Fruit fly (Drosophila melanogaster) whole organism, embryonic: ENCODE data around the gene CG13385.

Source experiments
- ATbp ChIP-seq: fragments of 200-800 bp; sonication (Bioruptor generic); optimal IDR thresholded peaks from 2 replicates; lab custom pipeline; 2017; ENCODE audit warnings: missing biosample characterization, mild to moderate bottlenecking, missing genetic modification characterization, missing genetic modification reagents
- Ada2b ChIP-seq: fragments of 200-800 bp; sonication (Bioruptor generic); IDR thresholded peaks from 2 replicates; pipeline ENCODE4 v1.3.6; 2022; ENCODE audit warnings: missing biosample characterization, missing genetic modification characterization
- BtbVII ChIP-seq: fragments of 200-800 bp; sonication (Bioruptor generic); optimal IDR thresholded peaks from 3 replicates; lab custom pipeline; 2017; ENCODE audit warnings: missing biosample characterization, mild to moderate bottlenecking, missing genetic modification characterization
- CG10321 ChIP-seq: fragments of 200-800 bp; sonication (Bioruptor generic); IDR thresholded peaks from 2 replicates; pipeline ENCODE4 v1.3.6; 2022; ENCODE audit warnings: missing biosample characterization, missing genetic modification characterization
- CG11504 ChIP-seq: fragments of 200-800 bp; sonication (Bioruptor generic); optimal IDR thresholded peaks from 3 replicates; lab custom pipeline; 2019; ENCODE audit warnings: missing biosample characterization, mild to moderate bottlenecking, missing genetic modification characterization, moderate library complexity
- CG11560 ChIP-seq: fragments of 200-800 bp; sonication (Bioruptor generic); IDR thresholded peaks from 3 replicates; pipeline ENCODE4 v1.3.6; 2022; ENCODE audit warnings: missing biosample characterization, missing genetic modification characterization
- CG14014 ChIP-seq: fragments of 200-800 bp; sonication (Bioruptor generic); IDR thresholded peaks from 2 replicates; pipeline ENCODE4 v1.3.6; 2022; ENCODE audit warnings: missing biosample characterization, missing genetic modification characterization
- CG15514 ChIP-seq: fragments of 200-800 bp; sonication (Bioruptor generic); optimal IDR thresholded peaks from 3 replicates; lab custom pipeline; 2017; ENCODE audit warnings: missing biosample characterization, missing genetic modification characterization, mild to moderate bottlenecking, moderate library complexity, missing genetic modification reagents
- CG1603 ChIP-seq: fragments of 200-800 bp; sonication (Bioruptor generic); optimal IDR thresholded peaks from 2 replicates; lab custom pipeline; 2019; ENCODE audit warnings: missing biosample characterization, mild to moderate bottlenecking, missing genetic modification characterization, moderate library complexity
- CG1647 ChIP-seq: fragments of 200-800 bp; sonication (Bioruptor generic); optimal IDR thresholded peaks from 3 replicates; lab custom pipeline; 2016; ENCODE audit warnings: missing biosample characterization, missing genetic modification characterization
- CG16815 ChIP-seq: fragments of 200-800 bp; sonication (Bioruptor generic); optimal IDR thresholded peaks from 3 replicates; lab custom pipeline; 2017; ENCODE audit warnings: missing biosample characterization, mild to moderate bottlenecking, missing genetic modification characterization
- CG17361 ChIP-seq: fragments of 200-800 bp; sonication (Bioruptor generic); IDR thresholded peaks from 3 replicates; pipeline ENCODE4 v1.3.6; 2022; ENCODE audit warnings: missing biosample characterization, missing genetic modification characterization
- CG17802 ChIP-seq: fragments of 200-800 bp; sonication (Bioruptor generic); optimal IDR thresholded peaks from 2 replicates; lab custom pipeline; 2018; ENCODE audit warnings: missing biosample characterization, mild to moderate bottlenecking, missing genetic modification characterization, moderate library complexity
- CG18476 ChIP-seq: fragments of 200-800 bp; sonication (Bioruptor generic); optimal IDR thresholded peaks from 2 replicates; lab custom pipeline; 2016; ENCODE audit warnings: missing biosample characterization, mild to moderate bottlenecking, missing genetic modification characterization
- CG2116 ChIP-seq: fragments of 200-800 bp; sonication (Bioruptor generic); optimal IDR thresholded peaks from 3 replicates; lab custom pipeline; 2018; ENCODE audit warnings: missing biosample characterization, mild to moderate bottlenecking, missing genetic modification characterization
- CG4820 ChIP-seq: fragments of 200-800 bp; sonication (Bioruptor generic); optimal IDR thresholded peaks from 3 replicates; lab custom pipeline; 2016; ENCODE audit warnings: missing biosample characterization, missing genetic modification characterization
- CG6765 ChIP-seq: fragments of 200-800 bp; sonication (Bioruptor generic); optimal IDR thresholded peaks from 3 replicates; lab custom pipeline; 2017; ENCODE audit warnings: missing biosample characterization, mild to moderate bottlenecking, missing genetic modification characterization
- CG7357 ChIP-seq: fragments of 200-800 bp; sonication (Bioruptor generic); IDR thresholded peaks from 3 replicates; pipeline ENCODE4 v1.3.6; 2022; ENCODE audit warnings: missing biosample characterization, missing genetic modification characterization
- CG9932 ChIP-seq: fragments of 200-800 bp; sonication (Bioruptor generic); IDR thresholded peaks from 2 replicates; pipeline ENCODE4 v1.3.6; 2022; ENCODE audit warnings: missing biosample characterization, missing genetic modification characterization
- Dbx ChIP-seq: fragments of 200-800 bp; sonication (Bioruptor generic); IDR thresholded peaks from 3 replicates; pipeline ENCODE4 v1.3.6; 2022; ENCODE audit warnings: missing biosample characterization, missing genetic modification characterization
- Fer3 ChIP-seq: fragments of 200-800 bp; sonication (Bioruptor generic); optimal IDR thresholded peaks from 2 replicates; lab custom pipeline; 2018; ENCODE audit warnings: missing biosample characterization, mild to moderate bottlenecking, missing genetic modification characterization, moderate library complexity
- Max ChIP-seq: fragments of 200-800 bp; sonication (Bioruptor generic); optimal IDR thresholded peaks from 2 replicates; lab custom pipeline; 2016; ENCODE audit warnings: missing biosample characterization, mild to moderate bottlenecking, missing genetic modification characterization
- NK7.1 ChIP-seq: fragments of 200-800 bp; sonication (Bioruptor generic); optimal IDR thresholded peaks from 3 replicates; lab custom pipeline; 2016; ENCODE audit warnings: missing biosample characterization, missing genetic modification characterization
- Nf-YC ChIP-seq: fragments of 200-800 bp; optimal IDR thresholded peaks from 3 replicates; lab custom pipeline; 2019; ENCODE audit warnings: missing biosample characterization, mild to moderate bottlenecking, missing genetic modification characterization, moderate library complexity
- Ptx1 ChIP-seq: fragments of 200-800 bp; sonication (Bioruptor generic); IDR thresholded peaks from 2 replicates; pipeline ENCODE4 v1.3.6; 2022; ENCODE audit warnings: missing biosample characterization, missing genetic modification characterization
- Rfx ChIP-seq: fragments of 200-800 bp; sonication (Bioruptor generic); IDR thresholded peaks from 2 replicates; pipeline ENCODE4 v1.3.6; 2022; ENCODE audit warnings: missing biosample characterization, missing genetic modification characterization
- Scr ChIP-seq: fragments of 200-800 bp; sonication (Bioruptor generic); IDR thresholded peaks from 2 replicates; pipeline ENCODE4 v1.3.6; 2022; ENCODE audit warnings: missing biosample characterization, missing genetic modification characterization; ENCODE audit not compliant: partially characterized antibody
- TFAM ChIP-seq: fragments of 200-800 bp; sonication (Bioruptor generic); optimal IDR thresholded peaks from 2 replicates; lab custom pipeline; 2017; ENCODE audit warnings: missing biosample characterization, missing genetic modification characterization, inconsistent platforms
- Taf1 ChIP-seq: fragments of 200-800 bp; sonication (Bioruptor generic); IDR thresholded peaks from 2 replicates; pipeline ENCODE4 v1.3.6; 2022; ENCODE audit warnings: missing biosample characterization, missing genetic modification characterization
- Vsx1 ChIP-seq: fragments of 200-800 bp; sonication (Bioruptor generic); optimal IDR thresholded peaks from 2 replicates; lab custom pipeline; 2017; ENCODE audit warnings: missing biosample characterization, mild to moderate bottlenecking, missing genetic modification characterization, missing genetic modification reagents
- dmrt99B ChIP-seq: fragments of 200-800 bp; sonication (Bioruptor generic); optimal IDR thresholded peaks from 2 replicates; lab custom pipeline; 2018; ENCODE audit warnings: missing biosample characterization, mild to moderate bottlenecking, missing genetic modification characterization, moderate library complexity
- en ChIP-seq: fragments of 200-800 bp; sonication (Bioruptor generic); optimal IDR thresholded peaks from 2 replicates; lab custom pipeline; 2016; ENCODE audit warnings: missing biosample characterization, missing genetic modification characterization
- fd96Cb ChIP-seq: fragments of 200-800 bp; sonication (Bioruptor generic); optimal IDR thresholded peaks from 2 replicates; lab custom pipeline; 2018; ENCODE audit warnings: missing biosample characterization, mild to moderate bottlenecking, missing genetic modification characterization, moderate library complexity
- fru ChIP-seq: fragments of >200 bp; optimal IDR thresholded peaks from 2 replicates; lab custom pipeline; 2017
- grn ChIP-seq: fragments of 200-800 bp; sonication (Bioruptor generic); optimal IDR thresholded peaks from 3 replicates; lab custom pipeline; 2017; ENCODE audit warnings: missing biosample characterization, missing genetic modification characterization
- hkb ChIP-seq, 2 experiments: fragments of 200-800 bp in 1 of 2; fragments of >200 bp in 1 of 2; sonication (Bioruptor generic) in 1 of 2; IDR thresholded peaks in 1 of 2; optimal IDR thresholded peaks in 1 of 2; 2 replicates each; pipeline versions ENCODE4 v1.3.6 to Lab custom; 2017 to 2022; ENCODE audit warnings: missing biosample characterization in 1 of 2, missing genetic modification characterization in 1 of 2
- hth ChIP-seq: fragments of >200 bp; optimal IDR thresholded peaks from 2 replicates; lab custom pipeline; 2017; ENCODE audit warnings: inconsistent platforms
- jigr1 ChIP-seq: fragments of 200-800 bp; sonication (Bioruptor generic); IDR thresholded peaks from 3 replicates; pipeline ENCODE4 v1.3.6; 2022; ENCODE audit warnings: missing biosample characterization, missing genetic modification characterization
- klu ChIP-seq: fragments of 200-800 bp; sonication (Bioruptor generic); IDR thresholded peaks from 2 replicates; pipeline ENCODE4 v1.3.6; 2022; ENCODE audit warnings: missing biosample characterization, missing genetic modification characterization
- lab ChIP-seq: fragments of 200-800 bp; sonication (Bioruptor generic); optimal IDR thresholded peaks from 3 replicates; lab custom pipeline; 2017; ENCODE audit warnings: missing biosample characterization, missing genetic modification characterization, mild to moderate bottlenecking, moderate library complexity, missing genetic modification reagents
- lmd ChIP-seq: fragments of 200-800 bp; sonication (Bioruptor generic); IDR thresholded peaks from 2 replicates; pipeline ENCODE4 v1.3.6; 2022; ENCODE audit warnings: missing biosample characterization, missing genetic modification characterization
- mam ChIP-seq: fragments of 200-800 bp; sonication (Bioruptor generic); optimal IDR thresholded peaks from 3 replicates; lab custom pipeline; 2016; ENCODE audit warnings: missing biosample characterization, missing genetic modification characterization
- nau ChIP-seq: fragments of 200-800 bp; sonication (Bioruptor generic); optimal IDR thresholded peaks from 3 replicates; lab custom pipeline; 2017; ENCODE audit warnings: missing biosample characterization, mild to moderate bottlenecking, missing genetic modification characterization, missing genetic modification reagents
- pnt ChIP-seq: fragments of 200-800 bp; sonication (Bioruptor generic); optimal IDR thresholded peaks from 3 replicates; lab custom pipeline; 2016; ENCODE audit warnings: missing biosample characterization, missing genetic modification characterization
- pros ChIP-seq: fragments of 200-800 bp; sonication (Bioruptor generic); optimal IDR thresholded peaks from 3 replicates; lab custom pipeline; 2019; ENCODE audit warnings: missing biosample characterization, mild to moderate bottlenecking, missing genetic modification characterization, moderate library complexity
- ranshi ChIP-seq: fragments of 200-800 bp; sonication (Bioruptor generic); IDR thresholded peaks from 2 replicates; pipeline ENCODE4 v1.3.6; 2022; ENCODE audit warnings: missing biosample characterization, missing genetic modification characterization
- salm ChIP-seq: fragments of 200-800 bp; sonication (Bioruptor generic); optimal IDR thresholded peaks from 2 replicates; lab custom pipeline; 2018; ENCODE audit warnings: missing biosample characterization, mild to moderate bottlenecking, missing genetic modification characterization
- tgo ChIP-seq: fragments of 200-800 bp; sonication (Bioruptor generic); IDR thresholded peaks from 3 replicates; pipeline ENCODE4 v1.3.6; 2022; ENCODE audit warnings: missing biosample characterization, missing genetic modification characterization
- tll ChIP-seq, 2 experiments: fragments of 200-800 bp in 1 of 2; fragments of >200 bp in 1 of 2; sonication (Bioruptor generic) in 1 of 2; optimal IDR thresholded peaks; 2 replicates each; lab custom pipeline; 2017 to 2019; ENCODE audit warnings: missing biosample characterization in 2 of 2, missing genetic modification characterization in 2 of 2, mild to moderate bottlenecking in 1 of 2, moderate library complexity in 1 of 2
- tna ChIP-seq: fragments of 200-800 bp; sonication (Bioruptor generic); IDR thresholded peaks from 2 replicates; pipeline ENCODE4 v1.3.6; 2022; ENCODE audit warnings: missing biosample characterization, missing genetic modification characterization; ENCODE audit not compliant: partially characterized antibody
- zf30C ChIP-seq: fragments of 200-800 bp; sonication (Bioruptor generic); optimal IDR thresholded peaks from 3 replicates; lab custom pipeline; 2018; ENCODE audit warnings: missing biosample characterization, mild to moderate bottlenecking, missing genetic modification characterization

CG13385 gene

DNA sequence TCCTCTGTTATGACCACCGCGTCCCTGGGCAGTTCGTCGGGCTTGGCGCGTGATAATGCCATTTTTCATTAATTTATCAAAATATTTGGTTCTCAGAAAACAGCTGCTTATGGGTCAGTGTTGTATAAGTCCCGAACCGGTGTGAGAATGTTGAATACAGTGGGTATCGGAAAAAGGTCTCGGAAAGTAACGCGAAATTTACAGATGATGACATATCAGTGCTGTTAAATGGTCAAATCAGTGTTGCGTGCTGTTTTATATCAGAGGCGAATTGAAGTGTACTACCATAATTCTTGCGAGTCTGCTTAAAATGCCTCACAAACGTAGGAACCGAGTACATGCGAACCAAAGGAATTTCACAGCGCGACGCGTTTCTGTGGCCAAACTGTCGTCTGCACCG lies 13.8 kb upstream of the CG13385 start, which contains the start of the genes CG13392 and Rcd4 (continued):
- TF ChIP-seq CG7357 (GFP tag; lab: Robert Waterston, UW) (no peak), zf30C (peak; percentile 36), CG6765 (GFP tag; lab: Kevin White, UChicago) (peak; percentile 32), pros (GFP tag; lab: Kevin White, UChicago) (no peak), CG2116 (GFP tag; lab: Kevin White, UChicago) (peak; percentile 97), Nf-YC (tag; lab: Kevin White, UChicago) (peak; percentile 17), Max (GFP tag; lab: Kevin White, UChicago) (peak; percentile 6), Ptx1 (GFP tag; lab: Robert Waterston, UW) (peak; percentile 62), CG16815 (peak; percentile 24), salm (no peak), Rfx (GFP tag; lab: Robert Waterston, UW) (peak; percentile 88), tll (GFP tag; optimal IDR thresholded peaks at IDR 0.05; lab: Kevin White, UChicago) (no peak), CG4820 (GFP tag; lab: Kevin White, UChicago) (peak; percentile 46), pnt (GFP tag; lab: Kevin White, UChicago) (no peak), mam (GFP tag; lab: Kevin White, UChicago) (peak; percentile 84), tna (GFP tag; lab: Robert Waterston, UW) (no peak), Ada2b (GFP tag; lab: Robert Waterston, UW) (peak; percentile 38), en (GFP tag; lab: Kevin White, UChicago) (peak; percentile 7), Vsx1 (GFP tag; lab: Kevin White, UChicago) (no peak), tgo (GFP tag; lab: Robert Waterston, UW) (0 out of 3 replicates have a peak, but pooled peaks have one; percentile 20), CG1647 (peak; percentile 76), ranshi (GFP tag; lab: Robert Waterston, UW) (peak; percentile 67), Dbx (peak; percentile 71), CG11560 (no peak), NK7.1 (GFP tag; lab: Kevin White, UChicago) (peak; percentile 23), fd96Cb (tag; lab: Kevin White, UChicago) (no peak), hth (lab: Kevin White, UChicago) (no peak), dmrt99B (tag; lab: Kevin White, UChicago) (peak; percentile 21), CG15514 (GFP tag; lab: Kevin White, UChicago) (peak; percentile 90), CG14014 (GFP tag; lab: Robert Waterston, UW) (peak; percentile 53), lab (GFP tag; lab: Kevin White, UChicago) (peak; percentile 87), Taf1 (GFP tag; lab: Robert Waterston, UW) (peak; percentile 58), CG17361 (GFP tag; lab: Robert Waterston, UW) (peak; percentile 28; the same call in 1 of the 3 replicates), lmd (peak; percentile 38; the same call in 1 of the 2 replicates), CG18476 (GFP tag; lab: Kevin White, UChicago) (peak; percentile 28), TFAM (GFP tag; lab: Kevin White, UChicago) (no peak), klu (GFP tag; lab: Robert Waterston, UW) (peak; percentile 43; the same call in 1 of the 2 replicates), jigr1 (no peak), ATbp (GFP tag; lab: Kevin White, UChicago) (no peak), CG1603 (tag; lab: Kevin White, UChicago) (peak; percentile 85), CG9932 (GFP tag; lab: Robert Waterston, UW) (peak; percentile 90), hkb (optimal IDR thresholded peaks at IDR 0.05; lab: Kevin White, UChicago) (no peak), hkb (GFP tag; IDR thresholded peaks at IDR 0.05; lab: Robert Waterston, UW) (peak; percentile 51), BtbVII (GFP tag; lab: Kevin White, UChicago) (no peak), CG11504 (tag; lab: Kevin White, UChicago) (peak; percentile 46), fru (lab: Kevin White, UChicago) (no peak), grn (GFP tag; lab: Kevin White, UChicago) (no peak), Fer3 (tag; lab: Kevin White, UChicago) (peak; percentile 73), nau (peak; percentile 32), Scr (GFP tag; lab: Robert Waterston, UW) (peak; percentile 64), CG10321 (GFP tag; lab: Robert Waterston, UW) (no peak), CG17802 (peak; percentile 23)
